Fruit fly (Drosophila melanogaster) whole organism, embryonic: ENCODE results near the gene CG34288.

ENCODE experiments used
- CG13894 ChIP-seq: fragments of 200-800 bp; sonication (Bioruptor generic); optimal IDR thresholded peaks from 3 replicates; lab custom pipeline; 2018; ENCODE audit warnings: missing biosample characterization, mild to moderate bottlenecking, missing genetic modification characterization, moderate library complexity
- CG14014 ChIP-seq: fragments of 200-800 bp; sonication (Bioruptor generic); IDR thresholded peaks from 2 replicates; pipeline ENCODE4 v1.3.6; 2022; ENCODE audit warnings: missing biosample characterization, missing genetic modification characterization
- CG6683 ChIP-seq: fragments of 200-800 bp; sonication (Bioruptor generic); optimal IDR thresholded peaks from 2 replicates; lab custom pipeline; 2017; ENCODE audit warnings: missing biosample characterization, mild to moderate bottlenecking, missing genetic modification characterization, missing genetic modification reagents
- Ets65A ChIP-seq: fragments of 200-800 bp; sonication (Bioruptor generic); peaks from one replicate; lab custom pipeline; 2016; ENCODE audit warnings: missing biosample characterization, missing genetic modification characterization
- dan ChIP-seq: fragments of 200-800 bp; sonication (Bioruptor generic); IDR thresholded peaks from 2 replicates; pipeline ENCODE4 v1.3.6; 2022; ENCODE audit warnings: missing biosample characterization, missing genetic modification characterization
- fd3F ChIP-seq: fragments of 200-800 bp; sonication (Bioruptor generic); optimal IDR thresholded peaks from 2 replicates; lab custom pipeline; 2018; ENCODE audit warnings: missing biosample characterization, mild to moderate bottlenecking, missing genetic modification characterization, moderate library complexity
- ftz-f1 ChIP-seq: fragments of 200-800 bp; sonication (Bioruptor generic); optimal IDR thresholded peaks from 2 replicates; lab custom pipeline; 2016; ENCODE audit warnings: missing biosample characterization, missing genetic modification characterization
- lilli ChIP-seq: fragments of 200-800 bp; sonication (Bioruptor generic); optimal IDR thresholded peaks from 3 replicates; lab custom pipeline; 2016; ENCODE audit warnings: missing biosample characterization, missing genetic modification characterization
- lov ChIP-seq, 2 experiments: fragments of 200-800 bp in 1 of 2; fragments of >200 bp in 1 of 2; sonication (Bioruptor generic) in 1 of 2; IDR thresholded peaks in 1 of 2; optimal IDR thresholded peaks in 1 of 2; 2 replicates in 1 of 2; 3 replicates in 1 of 2; pipeline versions ENCODE4 v1.3.6 to Lab custom; 2017 to 2022; ENCODE audit warnings: missing biosample characterization in 1 of 2, missing genetic modification characterization in 1 of 2
- zen2 ChIP-seq: fragments of 200-800 bp; sonication (Bioruptor generic); IDR thresholded peaks from 3 replicates; pipeline ENCODE4 v1.3.6; 2022; ENCODE audit warnings: missing biosample characterization, missing genetic modification characterization; ENCODE audit not compliant: partially characterized antibody

dm6 chr3R:22494523-22495309, 47.7 kb upstream of the CG34288 start:
- no peak for TF ChIP-seq ftz-f1 (GFP tag; lab: Kevin White, UChicago)
- no peak for TF ChIP-seq dan
- no peak for TF ChIP-seq fd3F (GFP tag; lab: Kevin White, UChicago)
- peak; percentile 0 for TF ChIP-seq CG6683 (GFP tag; lab: Kevin White, UChicago)
- TF ChIP-seq lov (optimal IDR thresholded peaks at IDR 0.05; lab: Kevin White, UChicago): no peak
- TF ChIP-seq lov (GFP tag; IDR thresholded peaks at IDR 0.05; lab: Robert Waterston, UW): no peak
- TF ChIP-seq lilli (GFP tag; lab: Kevin White, UChicago): peak; percentile 31
- TF ChIP-seq CG14014 (GFP tag; lab: Robert Waterston, UW): 0 out of 2 replicates have a peak, but pooled peaks have one; percentile 5
- TF ChIP-seq CG13894: no peak
- TF ChIP-seq zen2 (GFP tag; lab: Robert Waterston, UW): no peak
- TF ChIP-seq Ets65A (GFP tag; lab: Kevin White, UChicago): peak; percentile 85
